Fruit fly (Drosophila melanogaster): ENCODE results near the gene yin.

The yin gene

DNA sequence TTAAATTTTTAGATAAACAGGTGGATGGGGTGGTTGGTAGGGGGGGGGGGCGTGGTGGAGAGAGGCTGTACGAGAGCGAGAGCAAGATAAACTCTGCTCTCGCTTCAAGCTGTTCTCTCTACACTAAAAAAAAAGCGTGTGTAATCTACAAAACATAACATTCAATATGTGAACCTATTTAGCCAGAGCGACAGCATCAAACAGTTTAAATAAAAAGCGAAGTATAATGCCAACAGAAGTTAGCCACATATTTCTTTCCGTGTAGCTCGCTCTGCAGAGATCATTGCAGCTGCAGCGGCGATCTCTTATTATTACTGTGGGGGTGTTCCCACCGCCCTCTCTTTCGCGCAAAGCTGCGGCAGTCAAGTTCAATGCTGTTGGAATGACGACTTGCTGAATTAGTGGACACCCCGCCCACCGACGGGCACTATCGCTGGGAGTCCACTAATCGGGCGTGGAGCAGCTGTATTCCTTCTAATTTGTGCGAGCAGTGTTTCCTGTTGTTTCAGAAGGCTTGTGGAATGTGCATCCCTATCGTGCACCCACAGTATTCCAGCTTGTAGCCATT is 3.2 kb downstream of the yin start, which contains the start of gene CG2930 (continued):
- TF ChIP-seq Sox15 (GFP tag; optimal IDR thresholded peaks at IDR 0.05) (peak; percentile 97), CG31627 (GFP tag; optimal IDR thresholded peaks at IDR 0.05) (peak; percentile 97), Blimp-1 (GFP tag; optimal IDR thresholded peaks at IDR 0.05) (peak; percentile 80), dac (GFP tag; optimal IDR thresholded peaks at IDR 0.05) (peak; percentile 89), CG32006 (GFP tag; optimal IDR thresholded peaks at IDR 0.05) (peak; percentile 96), CG11902 (GFP tag; optimal IDR thresholded peaks at IDR 0.05) (peak; percentile 97), svp (GFP tag) (peak; percentile 96), achi (GFP tag; optimal IDR thresholded peaks at IDR 0.05) (peak; percentile 95), cyc (GFP tag; optimal IDR thresholded peaks at IDR 0.05) (peak; percentile 97)

DNA sequence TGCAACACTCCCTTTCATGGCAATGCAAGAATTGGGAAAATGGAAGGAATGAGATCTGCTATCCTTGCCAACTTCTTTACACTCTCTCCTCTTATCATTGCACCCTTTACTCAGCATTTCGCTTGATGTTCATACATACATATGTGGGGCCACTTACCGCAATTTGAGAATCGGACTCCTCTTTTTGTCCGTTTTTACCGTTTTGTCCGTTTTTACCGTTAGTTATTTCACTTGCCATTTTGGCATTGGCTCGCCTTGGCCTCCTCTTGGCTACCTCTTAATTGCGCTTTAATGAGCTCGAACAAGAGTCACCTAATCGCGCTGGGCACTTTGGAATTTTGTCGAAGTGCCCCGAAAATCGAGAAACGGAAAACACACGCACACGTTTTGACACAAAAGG is 4.0 kb downstream of the yin start:
- TF ChIP-seq ss (GFP tag; optimal IDR thresholded peaks at IDR 0.05) (no peak), spab (GFP tag; optimal IDR thresholded peaks at IDR 0.05) (no peak), CG6792 (GFP tag; optimal IDR thresholded peaks at IDR 0.05) (no peak), CG15336 (GFP tag; IDR thresholded peaks at IDR 0.05) (no peak), Lpt (GFP tag; optimal IDR thresholded peaks at IDR 0.05) (no peak), esn (GFP tag; optimal IDR thresholded peaks at IDR 0.05) (no peak), eg (GFP tag; IDR thresholded peaks at IDR 0.05) (no peak), cyc (GFP tag; optimal IDR thresholded peaks at IDR 0.05) (no peak), Eip75B (GFP tag; optimal IDR thresholded peaks at IDR 0.05) (no peak), net (GFP tag; optimal IDR thresholded peaks at IDR 0.05) (no peak), CG6808 (GFP tag; optimal IDR thresholded peaks at IDR 0.05) (no peak), Eip78C (GFP tag) (no peak), svp (GFP tag) (no peak)

DNA sequence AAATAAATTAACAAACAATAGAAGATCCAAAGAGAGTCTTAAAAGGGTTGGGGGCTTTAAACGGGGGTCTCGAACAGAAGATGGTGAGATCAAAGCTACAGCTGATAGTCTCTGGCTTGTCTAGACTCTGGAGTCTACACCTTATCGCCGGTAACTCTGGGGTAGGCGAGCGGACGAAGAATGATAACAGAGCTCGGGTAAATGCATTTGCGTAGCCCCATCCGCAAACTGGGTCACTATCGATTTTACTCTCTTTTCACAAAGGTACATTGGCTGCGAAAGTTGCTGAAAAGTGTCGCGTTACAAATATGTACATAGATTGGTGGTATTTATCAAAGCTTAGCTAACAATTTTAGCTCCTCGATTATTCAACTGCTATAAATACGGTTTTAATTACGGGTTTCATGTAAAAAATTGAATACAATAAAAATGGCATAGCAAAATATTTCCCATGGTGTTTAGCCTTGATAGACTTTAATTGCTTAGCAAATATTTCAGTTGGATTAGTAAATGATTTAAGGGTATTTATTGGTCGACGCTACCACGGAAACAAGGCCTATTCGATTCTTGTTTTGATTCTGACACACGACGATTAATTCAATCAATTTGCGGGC is 4.8 kb downstream of the yin start:
- no peak for TF ChIP-seq Eip93F (GFP tag; optimal IDR thresholded peaks at IDR 0.05)
- TF ChIP-seq ss (GFP tag; optimal IDR thresholded peaks at IDR 0.05), result peak in 1 of 2 experiments; percentile 60
- TF ChIP-seq CG4318 (GFP tag; optimal IDR thresholded peaks at IDR 0.05), result peak; percentile 37
- no peak for TF ChIP-seq Sox15 (GFP tag; optimal IDR thresholded peaks at IDR 0.05)
- peak; percentile 16 for TF ChIP-seq Met (GFP tag; optimal IDR thresholded peaks at IDR 0.05)
- peak; percentile 31 for TF ChIP-seq net (GFP tag; optimal IDR thresholded peaks at IDR 0.05)
- peak; percentile 38 for TF ChIP-seq esn (GFP tag; optimal IDR thresholded peaks at IDR 0.05)
- TF ChIP-seq CG15336 (GFP tag; IDR thresholded peaks at IDR 0.05), result no peak; the same call in 1 of the 2 replicates
- no peak for TF ChIP-seq cyc (GFP tag; optimal IDR thresholded peaks at IDR 0.05)
- no peak for TF ChIP-seq CG6854 (GFP tag; optimal IDR thresholded peaks at IDR 0.05)
- peak; percentile 51; the same call in 1 of the 3 replicates for TF ChIP-seq CG8119 (GFP tag; IDR thresholded peaks at IDR 0.05)
- peak; percentile 40 for TF ChIP-seq CG8319 (GFP tag; optimal IDR thresholded peaks at IDR 0.05)
- no peak for TF ChIP-seq CG11294 (GFP tag; IDR thresholded peaks at IDR 0.05)
- TF ChIP-seq CG11762 (GFP tag; optimal IDR thresholded peaks at IDR 0.05; ENCODE audit: insufficient read depth), result peak; percentile 15
- TF ChIP-seq dac (GFP tag; optimal IDR thresholded peaks at IDR 0.05), result no peak
- peak; percentile 43 for TF ChIP-seq fd59A (GFP tag; optimal IDR thresholded peaks at IDR 0.05)
- TF ChIP-seq Eip75B (GFP tag; optimal IDR thresholded peaks at IDR 0.05), result peak; percentile 66
- TF ChIP-seq CG10669 (GFP tag; optimal IDR thresholded peaks at IDR 0.05), result peak; percentile 62
- peak; percentile 41 for TF ChIP-seq CG6792 (GFP tag; optimal IDR thresholded peaks at IDR 0.05)
- TF ChIP-seq CG7368 (GFP tag; optimal IDR thresholded peaks at IDR 0.05), result peak; percentile 15
- no peak for TF ChIP-seq fd85E (GFP tag; optimal IDR thresholded peaks at IDR 0.05)
- TF ChIP-seq Eip78C (GFP tag), result peak; percentile 83
- no peak for TF ChIP-seq Lpt (GFP tag; optimal IDR thresholded peaks at IDR 0.05)
- peak; percentile 42 for TF ChIP-seq CG6276 (GFP tag; optimal IDR thresholded peaks at IDR 0.05)
- TF ChIP-seq Sox14 (GFP tag; optimal IDR thresholded peaks at IDR 0.05), result peak; percentile 51
- TF ChIP-seq CG3032 (tag; optimal IDR thresholded peaks at IDR 0.05), result peak; percentile 45
- TF ChIP-seq CG16779 (tag; optimal IDR thresholded peaks at IDR 0.05), result no peak
- peak; percentile 28 for TF ChIP-seq CG11902 (GFP tag; optimal IDR thresholded peaks at IDR 0.05)
- peak; percentile 90 for TF ChIP-seq svp (GFP tag)
- peak; percentile 54 for TF ChIP-seq CG6808 (GFP tag; optimal IDR thresholded peaks at IDR 0.05)
- TF ChIP-seq topi (GFP tag; optimal IDR thresholded peaks at IDR 0.05), result peak; percentile 30
- TF ChIP-seq eg (GFP tag; IDR thresholded peaks at IDR 0.05), result no peak
- no peak for TF ChIP-seq Hr38 (GFP tag; optimal IDR thresholded peaks at IDR 0.05)
- TF ChIP-seq Gug (GFP tag; IDR thresholded peaks at IDR 0.05), result 0 out of 2 replicates have a peak, but pooled peaks have one; percentile 10
- TF ChIP-seq spab (GFP tag; optimal IDR thresholded peaks at IDR 0.05), result peak; percentile 43
- TF ChIP-seq CG8632 (GFP tag; optimal IDR thresholded peaks at IDR 0.05), result peak; percentile 66
- peak; percentile 61 for TF ChIP-seq pdm3 (GFP tag; optimal IDR thresholded peaks at IDR 0.05)
- TF ChIP-seq achi (GFP tag; optimal IDR thresholded peaks at IDR 0.05), result peak; percentile 57
- TF ChIP-seq CG3919 (GFP tag; optimal IDR thresholded peaks at IDR 0.05), result peak; percentile 56
- peak; percentile 19 for TF ChIP-seq lz (GFP tag; optimal IDR thresholded peaks at IDR 0.05)

Data from whole organism, prepupa.